Worm (Caenorhabditis elegans): ENCODE measurements around the gene rpa-1.
A peak's percentile ranks its signal among the peaks of the same experiment; 100 is the strongest.

rpa-1 gene

DNA sequence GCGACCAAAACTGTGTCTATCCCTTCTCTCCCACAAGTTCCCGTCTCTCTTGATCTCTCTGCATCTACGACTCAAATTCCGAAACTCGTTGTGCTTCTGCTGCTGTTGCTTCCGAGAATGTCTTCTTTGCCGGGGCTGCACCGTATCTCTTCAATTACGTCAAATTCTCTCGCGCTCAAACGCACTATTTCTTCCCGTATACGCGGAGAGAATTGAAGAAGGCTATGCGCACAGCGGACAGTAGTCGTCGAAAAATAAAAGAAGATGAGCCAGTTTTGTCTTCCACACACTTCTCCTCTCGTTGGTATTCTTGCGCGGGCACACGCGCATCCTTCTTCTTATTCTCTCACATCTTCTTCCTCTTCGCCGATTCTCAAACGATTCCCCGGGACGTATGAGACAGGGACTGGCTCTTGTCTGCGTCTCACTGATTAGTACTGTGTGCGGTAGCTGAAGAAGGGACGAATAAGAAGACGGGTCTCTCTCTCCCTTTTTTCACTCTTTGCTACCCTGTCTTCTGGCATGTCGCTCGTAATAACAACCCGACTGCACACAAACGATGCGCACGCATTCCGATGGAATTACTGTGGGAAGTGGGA is 12.0 kb downstream of the rpa-1 start:
- peak; percentile 19 for TF ChIP-seq hlh-6 (tag; optimal IDR thresholded peaks at IDR 0.05)
- TF ChIP-seq pag-3 (tag; optimal IDR thresholded peaks at IDR 0.05; ENCODE audit: borderline replicate concordance), result no peak
- no peak for TF ChIP-seq pros-1 (tag; optimal IDR thresholded peaks at IDR 0.05)
- no peak for TF ChIP-seq pat-9 (tag; optimal IDR thresholded peaks at IDR 0.05)
- TF ChIP-seq K09A11.1 (tag; optimal IDR thresholded peaks at IDR 0.05; ENCODE audit: insufficient read depth), result no peak
- peak; percentile 11 for TF ChIP-seq ceh-19 (GFP tag; optimal IDR thresholded peaks at IDR 0.05)
- TF ChIP-seq fkh-10 (GFP tag; optimal IDR thresholded peaks at IDR 0.05), result peak; percentile 39
- TF ChIP-seq sox-4 (tag; optimal IDR thresholded peaks at IDR 0.05), result no peak
- TF ChIP-seq zip-5 (tag; optimal IDR thresholded peaks at IDR 0.05), result no peak
- TF ChIP-seq fkh-6 (tag; optimal IDR thresholded peaks at IDR 0.05), result no peak
- no peak for TF ChIP-seq ttx-3 (tag; optimal IDR thresholded peaks at IDR 0.05)
- TF ChIP-seq hlh-15 (tag; optimal IDR thresholded peaks at IDR 0.05), result no peak
- no peak for TF ChIP-seq odd-2 (tag; optimal IDR thresholded peaks at IDR 0.05)
- peak; percentile 7 for TF ChIP-seq madf-2 (tag; optimal IDR thresholded peaks at IDR 0.05)
- TF ChIP-seq ceh-2 (tag; optimal IDR thresholded peaks at IDR 0.05), result no peak
- no peak for TF ChIP-seq unc-86 (tag; optimal IDR thresholded peaks at IDR 0.05)
- TF ChIP-seq hlh-8 (tag; optimal IDR thresholded peaks at IDR 0.05), result no peak
- peak; percentile 4 for TF ChIP-seq unc-55 (GFP tag; optimal IDR thresholded peaks at IDR 0.05)
- no peak for TF ChIP-seq ceh-22 (tag; optimal IDR thresholded peaks at IDR 0.05)
- TF ChIP-seq pqm-1 (tag; optimal IDR thresholded peaks at IDR 0.05), result no peak
- peak; percentile 6 for TF ChIP-seq lin-11 (tag; optimal IDR thresholded peaks at IDR 0.05)
- TF ChIP-seq fax-1 (tag; optimal IDR thresholded peaks at IDR 0.05), result no peak
- peak; percentile 49 for TF ChIP-seq ceh-31 (tag; optimal IDR thresholded peaks at IDR 0.05)
- TF ChIP-seq eyg-1 (tag; optimal IDR thresholded peaks at IDR 0.05), result no peak
- no peak for TF ChIP-seq ceh-45 (GFP tag; IDR thresholded peaks at IDR 0.05)
- TF ChIP-seq ceh-9 (tag; optimal IDR thresholded peaks at IDR 0.05), result no peak
- no peak for TF ChIP-seq F13H6.1 (tag; optimal IDR thresholded peaks at IDR 0.05)
- no peak for TF ChIP-seq C38D4.7 (GFP tag; optimal IDR thresholded peaks at IDR 0.05)
- TF ChIP-seq tbx-7 (tag; optimal IDR thresholded peaks at IDR 0.05), result no peak
- no peak for TF ChIP-seq rnt-1 (tag; optimal IDR thresholded peaks at IDR 0.05)
- TF ChIP-seq ztf-16 (tag; optimal IDR thresholded peaks at IDR 0.05), result no peak
- no peak for TF ChIP-seq che-1 (tag; optimal IDR thresholded peaks at IDR 0.05)
- TF ChIP-seq dmd-4 (tag; optimal IDR thresholded peaks at IDR 0.05; ENCODE audit: borderline replicate concordance), result no peak
- TF ChIP-seq gmeb-2 (tag; optimal IDR thresholded peaks at IDR 0.05), result no peak
- TF ChIP-seq C08G9.2 (tag; optimal IDR thresholded peaks at IDR 0.05), result no peak
- no peak for TF ChIP-seq ceh-6 (GFP tag; optimal IDR thresholded peaks at IDR 0.05)
- TF ChIP-seq ahr-1 (tag; optimal IDR thresholded peaks at IDR 0.05), result no peak
- no peak for TF ChIP-seq pha-2 (tag; optimal IDR thresholded peaks at IDR 0.05)
- TF ChIP-seq pha-4 (tag; optimal IDR thresholded peaks at IDR 0.05), result no peak
- TF ChIP-seq T23F11.4 (GFP tag; optimal IDR thresholded peaks at IDR 0.05), result peak; percentile 33
- no peak for TF ChIP-seq Y22D7AL.16 (tag; optimal IDR thresholded peaks at IDR 0.05)
- no peak for TF ChIP-seq elt-4 (tag; optimal IDR thresholded peaks at IDR 0.05)
- TF ChIP-seq elt-2 (tag; optimal IDR thresholded peaks at IDR 0.05), result peak; percentile 9
- TF ChIP-seq nfya-1 (tag; optimal IDR thresholded peaks at IDR 0.05), result peak; percentile 27
- no peak for TF ChIP-seq syd-9 (tag; optimal IDR thresholded peaks at IDR 0.05)
- TF ChIP-seq lim-6 (tag; optimal IDR thresholded peaks at IDR 0.05), result peak; percentile 19
- peak; percentile 2 for TF ChIP-seq ref-2 (tag; optimal IDR thresholded peaks at IDR 0.05)
- no peak for TF ChIP-seq nhr-232 (tag; optimal IDR thresholded peaks at IDR 0.05)
- TF ChIP-seq ceh-18 (tag; optimal IDR thresholded peaks at IDR 0.05), result peak; percentile 10
- TF ChIP-seq ama-1 (optimal IDR thresholded peaks at IDR 0.05), result no peak
- TF ChIP-seq sdc-2 (tag; optimal IDR thresholded peaks at IDR 0.05), result no peak
- peak; percentile 47 for TF ChIP-seq tbx-2 (tag; optimal IDR thresholded peaks at IDR 0.05)
- peak; percentile 37 for TF ChIP-seq ceh-14 (tag; optimal IDR thresholded peaks at IDR 0.05)
- TF ChIP-seq unc-42 (tag; optimal IDR thresholded peaks at IDR 0.05), result peak; percentile 29

All from whole organism, late embryonic.